Worm (Caenorhabditis elegans) whole organism, L2 larva: ENCODE data around the gene srh-281.

ENCODE experiments used
- R02D3.7 ChIP-seq: fragments of 150-350 bp; optimal IDR thresholded peaks from 2 replicates; lab custom pipeline; 2014; ENCODE audit warnings: missing biosample characterization, missing genetic modification characterization
- blmp-1 ChIP-seq: sonication (generic microtip); optimal IDR thresholded peaks from 2 replicates; lab custom pipeline; 2017; ENCODE audit warnings: missing genetic modification characterization, mild to moderate bottlenecking, missing compliant biosample characterization, antibody characterized with exemption, moderate library complexity; ENCODE audit not compliant: insufficient read depth
- nhr-11 ChIP-seq: fragments of 150-350 bp; optimal IDR thresholded peaks from 2 replicates; lab custom pipeline; 2014; ENCODE audit warnings: missing biosample characterization, missing genetic modification characterization
- unc-62 ChIP-seq: fragments of 150-350 bp; optimal IDR thresholded peaks from 2 replicates; lab custom pipeline; 2014; ENCODE audit warnings: missing biosample characterization, missing genetic modification reagents, missing genetic modification characterization
- zag-1 ChIP-seq: fragments of 150-350 bp; optimal IDR thresholded peaks from 2 replicates; lab custom pipeline; 2014; ENCODE audit warnings: missing biosample characterization, missing genetic modification characterization

DNA sequence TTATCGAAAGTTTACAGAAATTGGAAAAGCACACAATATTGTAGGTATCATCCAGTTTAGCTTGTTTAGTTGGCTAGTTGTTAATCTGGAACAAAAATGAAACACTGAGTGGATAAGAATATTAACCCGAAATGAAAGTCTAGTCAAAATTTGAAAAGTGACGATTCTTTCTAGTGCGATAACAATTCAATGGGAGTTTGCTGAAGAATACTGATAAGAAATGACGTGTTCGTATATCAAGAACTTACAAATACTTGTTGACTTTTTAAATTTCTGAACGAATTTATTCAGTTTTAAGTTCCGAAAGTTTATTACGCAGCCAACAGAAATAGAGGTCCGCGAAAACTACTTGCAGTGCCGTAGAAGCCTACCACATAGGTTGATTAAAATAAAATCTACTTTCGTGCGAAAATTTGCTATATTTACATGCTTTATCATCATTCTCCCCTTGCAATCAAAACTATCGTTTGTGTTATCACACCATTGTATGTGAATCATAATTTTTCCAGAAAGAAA is 47.5 kb upstream of the srh-281 start, which contains the start of gene fbxa-88:
- TF ChIP-seq unc-62 (no peak), R02D3.7 (tag; lab: Kevin White, UChicago) (no peak), blmp-1 (tag; lab: Kevin White, UChicago) (no peak), nhr-11 (no peak), zag-1 (tag; lab: Kevin White, UChicago) (no peak)
